Fruit fly (Drosophila melanogaster): Measurements from ENCODE around the gene CG13658.
A peak's percentile ranks its signal among the peaks of the same experiment; 100 is the strongest.

CG13658 gene

dm6 chr3R:25265589-25266201 is 21.6 kb upstream of the CG13658 start, which contains the start of the genes GlnRS and RIOK2:
Gene GlnRS (minus strand): TSS chr3R:25265721.
Gene RIOK2 (plus strand): TSS chr3R:25265844.
- TF ChIP-seq CG12605 (GFP tag; IDR thresholded peaks at IDR 0.05) (peak; percentile 51; the same call in 1 of the 2 replicates), rn (GFP tag; IDR thresholded peaks at IDR 0.05) (no peak)

dm6 chr3R:25266751-25267150 is 20.5 kb upstream of the CG13658 start:
- TF ChIP-seq gl (tag; optimal IDR thresholded peaks at IDR 0.05) (no peak), CG15710 (tag; optimal IDR thresholded peaks at IDR 0.05) (no peak), CG8159 (tag; optimal IDR thresholded peaks at IDR 0.05) (no peak), Pif1A (GFP tag; optimal IDR thresholded peaks at IDR 0.05) (no peak)

dm6 chr3R:25269909-25270308 is 17.4 kb upstream of the CG13658 start, which contains the start of the genes CG11889 and CG11891:
Gene CG11889 (plus strand): TSS chr3R:25270209.
Gene CG11891 (plus strand): TSS chr3R:25270209.
- TF ChIP-seq CG4496 (GFP tag; IDR thresholded peaks at IDR 0.05) (no peak), CG9948 (tag; optimal IDR thresholded peaks at IDR 0.05) (no peak), EcR (GFP tag; optimal IDR thresholded peaks at IDR 0.05) (no peak), fd96Ca (GFP tag; IDR thresholded peaks at IDR 0.05) (no peak), Pif1B (GFP tag; optimal IDR thresholded peaks at IDR 0.05) (no peak), Pif1A (GFP tag; optimal IDR thresholded peaks at IDR 0.05) (no peak), CG8159 (tag; optimal IDR thresholded peaks at IDR 0.05) (no peak), CG10348 (GFP tag; IDR thresholded peaks at IDR 0.05) (no peak), CG14655 (GFP tag; optimal IDR thresholded peaks at IDR 0.05) (no peak), CG17806 (tag; optimal IDR thresholded peaks at IDR 0.05) (no peak), gl (tag; optimal IDR thresholded peaks at IDR 0.05) (no peak), CG32121 (GFP tag; IDR thresholded peaks at IDR 0.05) (no peak), CG12605 (GFP tag; IDR thresholded peaks at IDR 0.05) (no peak), CG34367 (tag; optimal IDR thresholded peaks at IDR 0.05) (no peak), CG13204 (GFP tag; optimal IDR thresholded peaks at IDR 0.05) (no peak), CG8301 (tag; optimal IDR thresholded peaks at IDR 0.05) (no peak), rn (GFP tag; IDR thresholded peaks at IDR 0.05) (no peak), D1 (tag; optimal IDR thresholded peaks at IDR 0.05) (no peak), Ets98B (GFP tag; IDR thresholded peaks at IDR 0.05) (no peak), Snoo (tag; optimal IDR thresholded peaks at IDR 0.05) (no peak)

dm6 chr3R:25273537-25273936 is 13.7 kb upstream of the CG13658 start, which contains the start of gene CG11878:
Gene CG11878 (plus strand): TSS chr3R:25273837.
- TF ChIP-seq fd96Ca (GFP tag; IDR thresholded peaks at IDR 0.05), result no peak
- no peak for TF ChIP-seq CG13204 (GFP tag; optimal IDR thresholded peaks at IDR 0.05)
- no peak for TF ChIP-seq D1 (tag; optimal IDR thresholded peaks at IDR 0.05)
- TF ChIP-seq CG9948 (tag; optimal IDR thresholded peaks at IDR 0.05), result no peak
- TF ChIP-seq EcR (GFP tag; optimal IDR thresholded peaks at IDR 0.05), result no peak
- TF ChIP-seq CG12605 (GFP tag; IDR thresholded peaks at IDR 0.05), result no peak
- TF ChIP-seq Ets98B (GFP tag; IDR thresholded peaks at IDR 0.05), result no peak
- TF ChIP-seq Snoo (tag; optimal IDR thresholded peaks at IDR 0.05), result no peak
- TF ChIP-seq Pif1A (GFP tag; optimal IDR thresholded peaks at IDR 0.05), result no peak
- no peak for TF ChIP-seq CG32121 (GFP tag; IDR thresholded peaks at IDR 0.05)
- TF ChIP-seq Pif1B (GFP tag; optimal IDR thresholded peaks at IDR 0.05), result no peak
- no peak for TF ChIP-seq CG34367 (tag; optimal IDR thresholded peaks at IDR 0.05)
- no peak for TF ChIP-seq CG8159 (tag; optimal IDR thresholded peaks at IDR 0.05)

- no peak for TF ChIP-seq D1 (tag; optimal IDR thresholded peaks at IDR 0.05)
Measured at dm6 chr3R:25275276-25275675, 12.0 kb upstream of the CG13658 start.

dm6 chr3R:25277112-25277511 is 10.2 kb upstream of the CG13658 start, which contains the start of gene CG10513:
Gene CG10513 (minus strand): TSS chr3R:25277212.
- TF ChIP-seq gl (tag; optimal IDR thresholded peaks at IDR 0.05) (no peak), CG4496 (GFP tag; IDR thresholded peaks at IDR 0.05) (no peak), CG34367 (tag; optimal IDR thresholded peaks at IDR 0.05) (no peak)

dm6 chr3R:25279796-25280350 is 7.4 kb upstream of the CG13658 start, which contains the start of gene CG10514:
Gene CG10514 (minus strand): TSS chr3R:25279846.
- TF ChIP-seq CG8301 (tag; optimal IDR thresholded peaks at IDR 0.05) (no peak), CG14655 (GFP tag; optimal IDR thresholded peaks at IDR 0.05) (no peak), Pif1A (GFP tag; optimal IDR thresholded peaks at IDR 0.05) (peak; percentile 6), CG10348 (GFP tag; IDR thresholded peaks at IDR 0.05) (no peak), EcR (GFP tag; optimal IDR thresholded peaks at IDR 0.05) (no peak), gl (tag; optimal IDR thresholded peaks at IDR 0.05) (no peak), CG9948 (tag; optimal IDR thresholded peaks at IDR 0.05) (no peak), D1 (tag; optimal IDR thresholded peaks at IDR 0.05) (no peak)

Data from whole organism, pupa.